Fruit fly (Drosophila melanogaster) S2 (cell line): ENCODE measurements around the gene CG10959.

ENCODE experiments used
- CG8478 ChIP-seq: fragments of >200 bp; optimal IDR thresholded peaks from 2 replicates; lab custom pipeline; 2018
- CTCF ChIP-seq, 2 experiments: fragments of >200 bp; optimal IDR thresholded peaks; 2 replicates each; lab custom pipeline; 2018

The CG10959 gene

dm6 chrX:8148556-8148955, at the start of gene CG10959:
Gene CG10959 (plus strand): TSS chrX:8148783.
- TF ChIP-seq CTCF (optimal IDR thresholded peaks at IDR 0.05; lab: Kevin White, UChicago) (no peak), CG8478 (lab: Kevin White, UChicago) (no peak)

dm6 chrX:8100026-8100825, 48.4 kb upstream of the CG10959 start:
- TF ChIP-seq CTCF (optimal IDR thresholded peaks at IDR 0.05; lab: Kevin White, UChicago) (no peak), CG8478 (lab: Kevin White, UChicago) (no peak)

dm6 chrX:8100826-8101079, 47.8 kb upstream of the CG10959 start:
- TF ChIP-seq CG8478 (lab: Kevin White, UChicago) (no peak), CTCF (optimal IDR thresholded peaks at IDR 0.05; lab: Kevin White, UChicago) (no peak)

dm6 chrX:8101479-8102198, 46.9 kb upstream of the CG10959 start, which contains the start of gene CG2258:
Gene CG2258 (minus strand): TSS chrX:8102095.
- TF ChIP-seq CTCF (optimal IDR thresholded peaks at IDR 0.05; lab: Kevin White, UChicago) (no peak), CG8478 (lab: Kevin White, UChicago) (no peak)

- no peak for TF ChIP-seq CTCF (optimal IDR thresholded peaks at IDR 0.05; lab: Kevin White, UChicago)
- TF ChIP-seq CG8478 (lab: Kevin White, UChicago): no peak
Observed at dm6 chrX:8106281-8107050, 42.1 kb upstream of the CG10959 start.

- TF ChIP-seq CG8478 (lab: Kevin White, UChicago): no peak
Observed at dm6 chrX:8107936-8108335, 40.6 kb upstream of the CG10959 start.

dm6 chrX:8110984-8111383, 37.6 kb upstream of the CG10959 start:
- no peak for TF ChIP-seq CG8478 (lab: Kevin White, UChicago)
- TF ChIP-seq CTCF (optimal IDR thresholded peaks at IDR 0.05; lab: Kevin White, UChicago): no peak

dm6 chrX:8112715-8113114, 35.9 kb upstream of the CG10959 start:
- no peak for TF ChIP-seq CG8478 (lab: Kevin White, UChicago)
- TF ChIP-seq CTCF (optimal IDR thresholded peaks at IDR 0.05; lab: Kevin White, UChicago): no peak

- TF ChIP-seq CG8478 (lab: Kevin White, UChicago): no peak
- TF ChIP-seq CTCF (optimal IDR thresholded peaks at IDR 0.05; lab: Kevin White, UChicago): no peak
Observed at dm6 chrX:8113386-8114279, 35.0 kb upstream of the CG10959 start.

dm6 chrX:8114476-8115342, 33.9 kb upstream of the CG10959 start:
- TF ChIP-seq CTCF (optimal IDR thresholded peaks at IDR 0.05; lab: Kevin White, UChicago): no peak
- no peak for TF ChIP-seq CG8478 (lab: Kevin White, UChicago)

dm6 chrX:8115343-8115676, 33.3 kb upstream of the CG10959 start:
- no peak for TF ChIP-seq CG8478 (lab: Kevin White, UChicago)

- TF ChIP-seq CG8478 (lab: Kevin White, UChicago): no peak
- TF ChIP-seq CTCF (optimal IDR thresholded peaks at IDR 0.05; lab: Kevin White, UChicago): no peak
Observed at dm6 chrX:8115717-8116311, 32.8 kb upstream of the CG10959 start, which contains the start of gene Gclc. Gene Gclc (minus strand): TSS chrX:8116147.

- TF ChIP-seq CG8478 (lab: Kevin White, UChicago) (no peak), CTCF (optimal IDR thresholded peaks at IDR 0.05; lab: Kevin White, UChicago) (no peak)
Observed at dm6 chrX:8116813-8117212, 31.8 kb upstream of the CG10959 start, which contains the start of gene CG1575. Gene CG1575 (plus strand): TSS chrX:8117012.
